Worm (Caenorhabditis elegans) whole organism, late embryonic: ENCODE measurements around the gene hex-5.
A peak's percentile ranks its signal among the peaks of the same experiment; 100 is the strongest.

ENCODE experiments used
- C08G9.2 ChIP-seq: sonication (generic microtip); optimal IDR thresholded peaks from 2 replicates; lab custom pipeline; 2016; ENCODE audit warnings: mild to moderate bottlenecking, missing genetic modification characterization, moderate library complexity, missing compliant biosample characterization
- C38D4.7 ChIP-seq: fragments of 200-800 bp; sonication (Bioruptor generic); optimal IDR thresholded peaks from 2 replicates; lab custom pipeline; 2018; ENCODE audit warnings: mild to moderate bottlenecking, missing genetic modification characterization, moderate library complexity, missing compliant biosample characterization
- F13H6.1 ChIP-seq: sonication (generic microtip); optimal IDR thresholded peaks from 2 replicates; lab custom pipeline; 2016; ENCODE audit warnings: missing genetic modification characterization, missing compliant biosample characterization
- K09A11.1 ChIP-seq: sonication (generic microtip); optimal IDR thresholded peaks from 2 replicates; lab custom pipeline; 2017; ENCODE audit warnings: antibody characterized with exemption, mild to moderate bottlenecking, missing genetic modification characterization, missing compliant biosample characterization; ENCODE audit not compliant: insufficient read depth
- Y22D7AL.16 ChIP-seq: sonication (generic microtip); optimal IDR thresholded peaks from 2 replicates; lab custom pipeline; 2016; ENCODE audit warnings: missing genetic modification characterization, missing compliant biosample characterization
- ahr-1 ChIP-seq: sonication (generic microtip); optimal IDR thresholded peaks from 2 replicates; lab custom pipeline; 2016; ENCODE audit warnings: missing genetic modification characterization, missing compliant biosample characterization
- ceh-14 ChIP-seq: sonication (generic microtip); optimal IDR thresholded peaks from 2 replicates; lab custom pipeline; 2016; ENCODE audit warnings: missing genotype, missing genetic modification characterization, missing compliant biosample characterization
- ceh-18 ChIP-seq: sonication (generic microtip); optimal IDR thresholded peaks from 2 replicates; lab custom pipeline; 2016; ENCODE audit warnings: missing genetic modification characterization, missing compliant biosample characterization
- ceh-19 ChIP-seq: fragments of 200-800 bp; sonication (Bioruptor generic); optimal IDR thresholded peaks from 2 replicates; lab custom pipeline; 2018; ENCODE audit warnings: mild to moderate bottlenecking, missing genetic modification characterization, missing compliant biosample characterization
- ceh-2 ChIP-seq: sonication (generic microtip); optimal IDR thresholded peaks from 2 replicates; lab custom pipeline; 2016; ENCODE audit warnings: missing genotype, missing genetic modification characterization, missing compliant biosample characterization
- ceh-24 ChIP-seq: sonication (generic microtip); optimal IDR thresholded peaks from 2 replicates; lab custom pipeline; 2016; ENCODE audit warnings: mild to moderate bottlenecking, missing genetic modification characterization, missing compliant biosample characterization
- ceh-30 ChIP-seq: fragments of 150-350 bp; optimal IDR thresholded peaks from 2 replicates; lab custom pipeline; 2014; ENCODE audit warnings: missing biosample characterization, missing genetic modification characterization
- ceh-31 ChIP-seq: sonication (generic microtip); optimal IDR thresholded peaks from 2 replicates; lab custom pipeline; 2016; ENCODE audit warnings: missing genetic modification characterization, missing compliant biosample characterization
- ceh-34 ChIP-seq: sonication (generic microtip); optimal IDR thresholded peaks from 2 replicates; lab custom pipeline; 2016; ENCODE audit warnings: mild to moderate bottlenecking, missing genetic modification characterization, missing compliant biosample characterization
- ceh-6 ChIP-seq: fragments of 200-800 bp; sonication (Bioruptor generic); optimal IDR thresholded peaks from 2 replicates; lab custom pipeline; 2018; ENCODE audit warnings: mild to moderate bottlenecking, missing genetic modification characterization, missing compliant biosample characterization
- che-1 ChIP-seq: sonication (generic microtip); optimal IDR thresholded peaks from 2 replicates; lab custom pipeline; 2016; ENCODE audit warnings: mild to moderate bottlenecking, missing genetic modification characterization, missing compliant biosample characterization
- dmd-4 ChIP-seq: sonication (generic microtip); optimal IDR thresholded peaks from 2 replicates; lab custom pipeline; 2016; ENCODE audit warnings: borderline replicate concordance, missing genetic modification characterization, missing compliant biosample characterization
- dve-1 ChIP-seq: sonication (generic microtip); optimal IDR thresholded peaks from 2 replicates; lab custom pipeline; 2017; ENCODE audit warnings: antibody characterized with exemption, mild to moderate bottlenecking, missing genetic modification characterization, missing compliant biosample characterization
- elt-2 ChIP-seq: sonication (generic microtip); optimal IDR thresholded peaks from 2 replicates; lab custom pipeline; 2016; ENCODE audit warnings: missing genetic modification reagents, missing genetic modification characterization, missing compliant biosample characterization
- ets-4 ChIP-seq: sonication (generic microtip); optimal IDR thresholded peaks from 2 replicates; lab custom pipeline; 2016; ENCODE audit warnings: missing genetic modification characterization, missing compliant biosample characterization
- eyg-1 ChIP-seq: sonication (generic microtip); optimal IDR thresholded peaks from 2 replicates; lab custom pipeline; 2016; ENCODE audit warnings: missing genotype, missing genetic modification characterization, missing compliant biosample characterization
- fax-1 ChIP-seq: sonication (generic microtip); optimal IDR thresholded peaks from 2 replicates; lab custom pipeline; 2016; ENCODE audit warnings: missing genotype, missing genetic modification characterization, missing compliant biosample characterization
- fkh-6 ChIP-seq: sonication (generic microtip); optimal IDR thresholded peaks from 2 replicates; lab custom pipeline; 2016; ENCODE audit warnings: missing genetic modification characterization, missing compliant biosample characterization
- hlh-15 ChIP-seq: sonication (generic microtip); optimal IDR thresholded peaks from 2 replicates; lab custom pipeline; 2016; ENCODE audit warnings: missing genetic modification characterization, missing compliant biosample characterization
- hlh-30 ChIP-seq: sonication (generic microtip); optimal IDR thresholded peaks from 2 replicates; lab custom pipeline; 2017; ENCODE audit warnings: antibody characterized with exemption, missing genetic modification characterization, missing compliant biosample characterization; ENCODE audit not compliant: insufficient read depth
- hlh-8 ChIP-seq: sonication (generic microtip); optimal IDR thresholded peaks from 2 replicates; lab custom pipeline; 2016; ENCODE audit warnings: missing genotype, missing genetic modification characterization, missing compliant biosample characterization
- lim-6 ChIP-seq: sonication (generic microtip); optimal IDR thresholded peaks from 2 replicates; lab custom pipeline; 2016; ENCODE audit warnings: missing genetic modification characterization, missing compliant biosample characterization
- madf-2 ChIP-seq: sonication (generic microtip); optimal IDR thresholded peaks from 2 replicates; lab custom pipeline; 2017; ENCODE audit warnings: missing genetic modification characterization, missing compliant biosample characterization
- nfya-1 ChIP-seq: sonication (generic microtip); optimal IDR thresholded peaks from 2 replicates; lab custom pipeline; 2017; ENCODE audit warnings: missing genetic modification characterization, mild to moderate bottlenecking, missing compliant biosample characterization, antibody characterized with exemption, moderate library complexity
- nhr-232 ChIP-seq: sonication (generic microtip); optimal IDR thresholded peaks from 2 replicates; lab custom pipeline; 2016; ENCODE audit warnings: missing genetic modification characterization, missing compliant biosample characterization
- odd-2 ChIP-seq: sonication (generic microtip); optimal IDR thresholded peaks from 2 replicates; lab custom pipeline; 2017; ENCODE audit warnings: antibody characterized with exemption, mild to moderate bottlenecking, missing genetic modification characterization, missing compliant biosample characterization
- pag-3 ChIP-seq: sonication (generic microtip); optimal IDR thresholded peaks from 2 replicates; lab custom pipeline; 2016; ENCODE audit warnings: missing compliant biosample characterization, missing genetic modification characterization, borderline replicate concordance
- pat-9 ChIP-seq: fragments of 200-800 bp; sonication (Bioruptor generic); optimal IDR thresholded peaks from 2 replicates; lab custom pipeline; 2018; ENCODE audit warnings: mild to moderate bottlenecking, missing genetic modification characterization, moderate library complexity, missing compliant biosample characterization
- pax-1 ChIP-seq: fragments of 150-350 bp; optimal IDR thresholded peaks from 2 replicates; lab custom pipeline; 2014; ENCODE audit warnings: missing biosample characterization, missing genetic modification characterization
- pha-4 ChIP-seq: fragments of 150-350 bp; optimal IDR thresholded peaks from 2 replicates; lab custom pipeline; 2018; ENCODE audit warnings: missing biosample characterization, missing genetic modification reagents, missing genetic modification characterization
- pros-1 ChIP-seq: fragments of 150-350 bp; optimal IDR thresholded peaks from 2 replicates; lab custom pipeline; 2014; ENCODE audit warnings: missing biosample characterization, missing genetic modification reagents, missing genetic modification characterization
- ref-2 ChIP-seq: sonication (generic microtip); optimal IDR thresholded peaks from 2 replicates; lab custom pipeline; 2016; ENCODE audit warnings: missing genetic modification characterization, missing compliant biosample characterization
- rnt-1 ChIP-seq: sonication (generic microtip); optimal IDR thresholded peaks from 2 replicates; lab custom pipeline; 2016; ENCODE audit warnings: missing genetic modification characterization, missing compliant biosample characterization
- sox-2 ChIP-seq: fragments of 200-800 bp; sonication (Bioruptor generic); IDR thresholded peaks from 2 replicates; pipeline ENCODE4 v1.3.6; 2022; ENCODE audit warnings: missing genetic modification reagents, missing genetic modification characterization, missing compliant biosample characterization
- sox-4 ChIP-seq: sonication (generic microtip); optimal IDR thresholded peaks from 2 replicates; lab custom pipeline; 2017; ENCODE audit warnings: mild to moderate bottlenecking, missing genetic modification characterization, inconsistent platforms, missing compliant biosample characterization
- syd-9 ChIP-seq: sonication (generic microtip); optimal IDR thresholded peaks from 2 replicates; lab custom pipeline; 2016; ENCODE audit warnings: mild to moderate bottlenecking, missing genetic modification characterization, moderate library complexity, missing compliant biosample characterization
- tbx-2 ChIP-seq: sonication (generic microtip); optimal IDR thresholded peaks from 2 replicates; lab custom pipeline; 2016; ENCODE audit warnings: missing genetic modification characterization, missing compliant biosample characterization
- tbx-7 ChIP-seq: sonication (generic microtip); optimal IDR thresholded peaks from 2 replicates; lab custom pipeline; 2016; ENCODE audit warnings: missing genotype, missing genetic modification characterization, missing compliant biosample characterization
- ttx-3 ChIP-seq: sonication (generic microtip); optimal IDR thresholded peaks from 2 replicates; lab custom pipeline; 2016; ENCODE audit warnings: missing genetic modification reagents, missing genetic modification characterization, missing compliant biosample characterization
- unc-3 ChIP-seq, 2 experiments: fragments of 200-800 bp in 1 of 2; sonication (Bioruptor generic) in 1 of 2; sonication (generic microtip) in 1 of 2; conservative IDR thresholded peaks in 1 of 2; optimal IDR thresholded peaks in 1 of 2; 2 replicates each; pipeline versions ENCODE4 v1.3.6 to Lab custom; 2016 to 2022; ENCODE audit warnings: missing compliant biosample characterization in 2 of 2, missing genetic modification characterization in 2 of 2, missing genetic modification reagents in 1 of 2
- unc-42 ChIP-seq: sonication (generic microtip); optimal IDR thresholded peaks from 2 replicates; lab custom pipeline; 2016; ENCODE audit warnings: missing genotype, missing genetic modification characterization, missing compliant biosample characterization
- unc-55 ChIP-seq: sonication (generic microtip); optimal IDR thresholded peaks from 2 replicates; lab custom pipeline; 2017; ENCODE audit warnings: missing biosample characterization, missing genetic modification reagents, missing genetic modification characterization
- unc-86 ChIP-seq: sonication (generic microtip); optimal IDR thresholded peaks from 2 replicates; lab custom pipeline; 2016; ENCODE audit warnings: missing genetic modification characterization, missing compliant biosample characterization
- ztf-16 ChIP-seq: sonication (generic microtip); optimal IDR thresholded peaks from 2 replicates; lab custom pipeline; 2017; ENCODE audit warnings: missing genetic modification characterization, missing compliant biosample characterization

Gene hex-5

ce11 chrX:14861752-14862151, 43.3 kb downstream of the hex-5 start, which contains the start of gene dmd-4:
Gene dmd-4 (minus strand): TSS chrX:14861852.
- TF ChIP-seq dmd-4 (tag; lab: Kevin White, UChicago) = peak; percentile 82
- no peak for TF ChIP-seq Y22D7AL.16 (tag; lab: Kevin White, UChicago)

DNA sequence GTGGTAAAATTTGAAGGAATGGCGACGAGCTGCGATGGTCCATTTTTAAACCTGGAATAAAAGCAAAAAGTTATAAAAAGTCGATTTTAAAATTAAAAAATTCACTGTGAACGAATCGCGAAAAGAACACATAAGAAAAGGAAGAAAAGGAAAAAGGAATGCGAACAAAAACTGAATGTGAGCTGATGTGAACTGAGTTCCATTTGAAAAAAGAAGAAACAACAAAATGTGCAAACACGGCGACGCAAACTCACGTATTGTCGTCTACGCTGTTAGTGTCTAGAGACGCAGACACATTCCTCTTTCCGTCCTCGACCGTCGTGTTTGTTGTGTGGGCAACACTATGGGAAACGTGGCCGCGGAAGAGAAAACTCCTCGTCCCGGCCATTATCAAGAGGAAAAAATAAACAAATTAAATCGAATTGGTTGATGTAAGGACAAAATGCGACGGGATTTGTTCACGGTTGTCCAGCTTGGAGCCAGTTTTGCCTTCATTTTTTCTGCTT, 51.3 kb downstream of the hex-5 start, which contains the start of the genes C27C12.1 and C27C12.4:
Gene C27C12.1, minus strand, starts transcription at position 51 of the 506 bp plus-strand sequence.
Gene C27C12.4, plus strand, starts transcription at position 375 of the 506 bp plus-strand sequence.
- TF ChIP-seq ceh-24 (tag; lab: Kevin White, UChicago) = no peak
- TF ChIP-seq syd-9 = peak; percentile 30
- peak; percentile 63 for TF ChIP-seq fkh-6 (tag; lab: Kevin White, UChicago)
- TF ChIP-seq unc-42 (tag; lab: Kevin White, UChicago) = peak; percentile 90
- peak; percentile 40 for TF ChIP-seq hlh-8 (tag; lab: Kevin White, UChicago)
- no peak for TF ChIP-seq pat-9 (tag; lab: Kevin White, UChicago)
- no peak for TF ChIP-seq ztf-16 (tag; lab: Kevin White, UChicago)
- TF ChIP-seq ceh-19 = no peak
- TF ChIP-seq pha-4 (tag; lab: Kevin White, UChicago) = no peak
- TF ChIP-seq unc-55 = peak; percentile 53
- TF ChIP-seq pax-1 (tag; lab: Kevin White, UChicago) = peak; percentile 62
- TF ChIP-seq ceh-6 (GFP tag; lab: Kevin White, UChicago) = no peak
- peak; percentile 75 for TF ChIP-seq C08G9.2 (tag; lab: Kevin White, UChicago)
- TF ChIP-seq nhr-232 = no peak
- no peak for TF ChIP-seq madf-2 (tag; lab: Kevin White, UChicago)
- TF ChIP-seq lim-6 = no peak
- TF ChIP-seq pag-3 (tag; lab: Kevin White, UChicago) = no peak
- TF ChIP-seq ceh-34 (tag; lab: Kevin White, UChicago) = peak; percentile 44
- no peak for TF ChIP-seq sox-4 (tag; lab: Kevin White, UChicago)
- no peak for TF ChIP-seq sox-2
- TF ChIP-seq K09A11.1 = no peak
- no peak for TF ChIP-seq hlh-15 (tag; lab: Kevin White, UChicago)
- TF ChIP-seq ceh-18 (tag; lab: Kevin White, UChicago) = peak; percentile 50
- peak; percentile 33 for TF ChIP-seq ceh-30 (tag; lab: Kevin White, UChicago)
- TF ChIP-seq dve-1 (tag; lab: Kevin White, UChicago) = peak; percentile 43
- peak; percentile 59 for TF ChIP-seq hlh-30 (tag; lab: Kevin White, UChicago)
- peak; percentile 64 for TF ChIP-seq pros-1 (tag; lab: Kevin White, UChicago)
- peak; percentile 89 for TF ChIP-seq ceh-31 (tag; lab: Kevin White, UChicago)
- TF ChIP-seq odd-2 = no peak
- TF ChIP-seq nfya-1 (tag; lab: Kevin White, UChicago) = peak; percentile 66
- peak; percentile 81 for TF ChIP-seq ets-4 (tag; lab: Kevin White, UChicago)
- TF ChIP-seq tbx-7 = peak; percentile 15
- no peak for TF ChIP-seq unc-86 (tag; lab: Kevin White, UChicago)
- peak; percentile 85 for TF ChIP-seq ceh-2 (tag; lab: Kevin White, UChicago)
- no peak for TF ChIP-seq ttx-3 (tag; lab: Kevin White, UChicago)
- no peak for TF ChIP-seq C38D4.7 (GFP tag; lab: Kevin White, UChicago)
- TF ChIP-seq eyg-1 = no peak
- TF ChIP-seq tbx-2 = peak; percentile 88
- TF ChIP-seq dmd-4 (tag; lab: Kevin White, UChicago) = no peak
- TF ChIP-seq ahr-1 (tag; lab: Kevin White, UChicago) = peak; percentile 39
- TF ChIP-seq unc-3 (GFP tag; conservative IDR thresholded peaks at IDR 0.05; lab: Robert Waterston, UW) = no peak
- TF ChIP-seq unc-3 (tag; optimal IDR thresholded peaks at IDR 0.05; lab: Kevin White, UChicago) = no peak
- no peak for TF ChIP-seq Y22D7AL.16 (tag; lab: Kevin White, UChicago)
- TF ChIP-seq fax-1 (tag; lab: Kevin White, UChicago) = peak; percentile 38
- TF ChIP-seq ceh-14 = peak; percentile 42
- TF ChIP-seq che-1 = no peak
- TF ChIP-seq elt-2 (tag; lab: Kevin White, UChicago) = peak; percentile 53
- TF ChIP-seq rnt-1 (tag; lab: Kevin White, UChicago) = peak; percentile 56
- peak; percentile 82 for TF ChIP-seq ref-2 (tag; lab: Kevin White, UChicago)
- peak; percentile 55 for TF ChIP-seq F13H6.1 (tag; lab: Kevin White, UChicago)
